Fruit fly (Drosophila melanogaster) whole organism, embryonic: ENCODE results near the gene ast.
A peak's percentile ranks its signal among the peaks of the same experiment; 100 is the strongest.

Experiments
- Abd-B ChIP-seq: fragments of 200-800 bp; sonication (Bioruptor generic); optimal IDR thresholded peaks from 2 replicates; lab custom pipeline; 2018; ENCODE audit warnings: missing biosample characterization, mild to moderate bottlenecking, missing genetic modification characterization, moderate library complexity
- B-H2 ChIP-seq: fragments of 200-800 bp; sonication (Bioruptor generic); optimal IDR thresholded peaks from 2 replicates; lab custom pipeline; 2018; ENCODE audit warnings: missing biosample characterization, mild to moderate bottlenecking, missing genetic modification characterization
- CG10543 ChIP-seq: fragments of 200-800 bp; sonication (Bioruptor generic); optimal IDR thresholded peaks from 3 replicates; lab custom pipeline; 2017; ENCODE audit warnings: missing biosample characterization, mild to moderate bottlenecking, missing genetic modification characterization, moderate library complexity
- CG11247 ChIP-seq: fragments of 200-800 bp; sonication (Bioruptor generic); IDR thresholded peaks from 2 replicates; pipeline ENCODE4 v1.3.6; 2022; ENCODE audit warnings: missing biosample characterization, missing genetic modification characterization
- CG12104 ChIP-seq: fragments of 200-800 bp; sonication (Bioruptor generic); optimal IDR thresholded peaks from 3 replicates; lab custom pipeline; 2016; ENCODE audit warnings: missing biosample characterization, missing genetic modification characterization
- CG14050 ChIP-seq: fragments of 200-800 bp; sonication (Bioruptor generic); IDR thresholded peaks from 3 replicates; pipeline ENCODE4 v1.3.6; 2022; ENCODE audit warnings: missing biosample characterization, missing genetic modification characterization
- CG14667 ChIP-seq: fragments of 200-800 bp; sonication (Bioruptor generic); IDR thresholded peaks from 2 replicates; pipeline ENCODE4 v1.3.6; 2022; ENCODE audit warnings: missing biosample characterization, missing genetic modification characterization
- CG15269 ChIP-seq: fragments of 200-800 bp; sonication (Bioruptor generic); optimal IDR thresholded peaks from 2 replicates; lab custom pipeline; 2018; ENCODE audit warnings: missing biosample characterization, mild to moderate bottlenecking, missing genetic modification characterization, moderate library complexity
- CG17612 ChIP-seq: fragments of 200-800 bp; sonication (Bioruptor generic); IDR thresholded peaks from 2 replicates; pipeline ENCODE4 v1.3.6; 2022; ENCODE audit warnings: missing biosample characterization, missing genetic modification characterization
- CG17829 ChIP-seq: fragments of 200-800 bp; optimal IDR thresholded peaks from 2 replicates; lab custom pipeline; 2019; ENCODE audit warnings: missing biosample characterization, mild to moderate bottlenecking, missing genetic modification characterization, moderate library complexity
- CG1832 ChIP-seq: fragments of 200-800 bp; sonication (Bioruptor generic); optimal IDR thresholded peaks from 2 replicates; lab custom pipeline; 2017; ENCODE audit warnings: missing biosample characterization, mild to moderate bottlenecking, missing genetic modification characterization, inconsistent platforms
- CG18764 ChIP-seq: fragments of 200-800 bp; sonication (Bioruptor generic); optimal IDR thresholded peaks from 3 replicates; lab custom pipeline; 2016; ENCODE audit warnings: missing biosample characterization, missing genetic modification characterization
- CG2712 ChIP-seq: fragments of 200-800 bp; optimal IDR thresholded peaks from 3 replicates; lab custom pipeline; 2019; ENCODE audit warnings: missing biosample characterization, mild to moderate bottlenecking, missing genetic modification characterization, moderate library complexity
- CG3065 ChIP-seq: fragments of 200-800 bp; sonication (Bioruptor generic); optimal IDR thresholded peaks from 2 replicates; lab custom pipeline; 2016; ENCODE audit warnings: missing biosample characterization, missing genetic modification characterization
- CG32772 ChIP-seq: fragments of 200-800 bp; sonication (Bioruptor generic); IDR thresholded peaks from 2 replicates; pipeline ENCODE4 v1.3.6; 2022; ENCODE audit warnings: missing biosample characterization, missing genetic modification characterization
- CG33557 ChIP-seq: fragments of 200-800 bp; sonication (Bioruptor generic); optimal IDR thresholded peaks from 2 replicates; lab custom pipeline; 2019; ENCODE audit warnings: missing biosample characterization, mild to moderate bottlenecking, missing genetic modification characterization, moderate library complexity
- CG34376 ChIP-seq: fragments of 200-800 bp; sonication (Bioruptor generic); optimal IDR thresholded peaks from 2 replicates; lab custom pipeline; 2018; ENCODE audit warnings: missing biosample characterization, mild to moderate bottlenecking, missing genetic modification characterization
- CG7987 ChIP-seq: fragments of 200-800 bp; sonication (Bioruptor generic); optimal IDR thresholded peaks from 2 replicates; lab custom pipeline; 2018; ENCODE audit warnings: missing biosample characterization, mild to moderate bottlenecking, missing genetic modification characterization, moderate library complexity
- CG9797 ChIP-seq: fragments of 200-800 bp; sonication (Bioruptor generic); optimal IDR thresholded peaks from 3 replicates; lab custom pipeline; 2018; ENCODE audit warnings: missing biosample characterization, mild to moderate bottlenecking, missing genetic modification characterization
- Camta ChIP-seq: fragments of 200-800 bp; sonication (Bioruptor generic); optimal IDR thresholded peaks from 2 replicates; lab custom pipeline; 2016; ENCODE audit warnings: missing biosample characterization, missing genetic modification characterization
- Chrac-16 ChIP-seq: fragments of 200-800 bp; sonication (Bioruptor generic); optimal IDR thresholded peaks from 3 replicates; lab custom pipeline; 2016; ENCODE audit warnings: missing biosample characterization, missing genetic modification characterization
- CoRest ChIP-seq: fragments of 200-800 bp; sonication (Bioruptor generic); optimal IDR thresholded peaks from 3 replicates; lab custom pipeline; 2018; ENCODE audit warnings: missing biosample characterization, mild to moderate bottlenecking, missing genetic modification characterization, moderate library complexity
- D19B ChIP-seq: fragments of 200-800 bp; sonication (Bioruptor generic); optimal IDR thresholded peaks from 2 replicates; lab custom pipeline; 2017; ENCODE audit warnings: missing biosample characterization, mild to moderate bottlenecking, missing genetic modification characterization
- Dll ChIP-seq: fragments of 200-800 bp; sonication (Bioruptor generic); IDR thresholded peaks from 4 replicates; pipeline ENCODE4 v1.3.6; 2022; ENCODE audit warnings: missing biosample characterization, missing genetic modification characterization; ENCODE audit not compliant: partially characterized antibody
- E2f1 ChIP-seq: fragments of 200-800 bp; sonication (Bioruptor generic); IDR thresholded peaks from 2 replicates; pipeline ENCODE4 v1.3.6; 2022; ENCODE audit warnings: missing biosample characterization, missing genetic modification characterization
- Ets65A ChIP-seq: fragments of 200-800 bp; sonication (Bioruptor generic); peaks from one replicate; lab custom pipeline; 2016; ENCODE audit warnings: missing biosample characterization, missing genetic modification characterization
- Nf-YB ChIP-seq: fragments of 200-800 bp; sonication (Bioruptor generic); optimal IDR thresholded peaks from 3 replicates; lab custom pipeline; 2019; ENCODE audit warnings: missing biosample characterization, mild to moderate bottlenecking, missing genetic modification characterization, moderate library complexity
- Oaz ChIP-seq: fragments of 200-800 bp; sonication (Bioruptor generic); IDR thresholded peaks from 2 replicates; pipeline ENCODE4 v1.3.6; 2022; ENCODE audit warnings: missing biosample characterization, missing genetic modification characterization
- Pdp1 ChIP-seq, 2 experiments: fragments of 200-800 bp; sonication (Bioruptor generic); optimal IDR thresholded peaks; 3 replicates each; lab custom pipeline; 2016; ENCODE audit warnings: missing biosample characterization in 2 of 2, missing genetic modification characterization in 2 of 2, mild to moderate bottlenecking in 1 of 2, moderate library complexity in 1 of 2
- Rfx ChIP-seq: fragments of 200-800 bp; sonication (Bioruptor generic); IDR thresholded peaks from 2 replicates; pipeline ENCODE4 v1.3.6; 2022; ENCODE audit warnings: missing biosample characterization, missing genetic modification characterization
- Spps ChIP-seq: fragments of 200-800 bp; sonication (Bioruptor generic); optimal IDR thresholded peaks from 2 replicates; lab custom pipeline; 2018; ENCODE audit warnings: missing biosample characterization, mild to moderate bottlenecking, missing genetic modification characterization
- ab ChIP-seq: fragments of 200-800 bp; sonication (Bioruptor generic); optimal IDR thresholded peaks from 2 replicates; lab custom pipeline; 2016; ENCODE audit warnings: missing biosample characterization, missing genetic modification characterization
- bowl ChIP-seq: fragments of 200-800 bp; sonication (Bioruptor generic); IDR thresholded peaks from 2 replicates; pipeline ENCODE4 v1.3.6; 2022; ENCODE audit warnings: missing biosample characterization, missing genetic modification characterization
- chm ChIP-seq: fragments of 200-800 bp; sonication (Bioruptor generic); IDR thresholded peaks from 2 replicates; pipeline ENCODE4 v1.3.6; 2022; ENCODE audit warnings: missing biosample characterization, missing genetic modification characterization
- crp ChIP-seq, 2 experiments: fragments of 200-800 bp; sonication (Bioruptor generic); optimal IDR thresholded peaks; 2 replicates in 1 of 2; 3 replicates in 1 of 2; lab custom pipeline; 2017; ENCODE audit warnings: missing biosample characterization in 2 of 2, missing genetic modification characterization in 2 of 2, mild to moderate bottlenecking in 1 of 2, moderate library complexity in 1 of 2
- da ChIP-seq: fragments of 200-800 bp; sonication (Bioruptor generic); optimal IDR thresholded peaks from 2 replicates; lab custom pipeline; 2016; ENCODE audit warnings: missing biosample characterization, missing genetic modification characterization
- en ChIP-seq: fragments of 200-800 bp; sonication (Bioruptor generic); optimal IDR thresholded peaks from 2 replicates; lab custom pipeline; 2016; ENCODE audit warnings: missing biosample characterization, missing genetic modification characterization
- fd64A ChIP-seq: fragments of 200-800 bp; sonication (Bioruptor generic); optimal IDR thresholded peaks from 3 replicates; lab custom pipeline; 2018; ENCODE audit warnings: missing biosample characterization, mild to moderate bottlenecking, missing genetic modification characterization
- gro ChIP-seq: fragments of 200-800 bp; sonication (Bioruptor generic); optimal IDR thresholded peaks from 2 replicates; lab custom pipeline; 2016; ENCODE audit warnings: missing biosample characterization, missing genetic modification characterization
- gsb-n ChIP-seq: fragments of 200-800 bp; sonication (Bioruptor generic); optimal IDR thresholded peaks from 3 replicates; lab custom pipeline; 2018; ENCODE audit warnings: missing biosample characterization, mild to moderate bottlenecking, missing genetic modification characterization
- lola ChIP-seq, 3 experiments: fragments of >200 bp in 2 of 3; fragments of 200-800 bp in 1 of 3; sonication (Bioruptor generic) in 1 of 3; optimal IDR thresholded peaks; 2 replicates each; lab custom pipeline; 2017 to 2019; ENCODE audit warnings: missing biosample characterization in 3 of 3, missing genetic modification characterization in 3 of 3, mild to moderate bottlenecking in 1 of 3, moderate library complexity in 1 of 3
- mam ChIP-seq: fragments of 200-800 bp; sonication (Bioruptor generic); optimal IDR thresholded peaks from 3 replicates; lab custom pipeline; 2016; ENCODE audit warnings: missing biosample characterization, missing genetic modification characterization
- peb ChIP-seq: fragments of 200-800 bp; sonication (Bioruptor generic); IDR thresholded peaks from 2 replicates; pipeline ENCODE4 v1.3.6; 2022; ENCODE audit warnings: missing biosample characterization, missing genetic modification characterization
- pfk ChIP-seq: fragments of 200-800 bp; sonication (Bioruptor generic); optimal IDR thresholded peaks from 2 replicates; lab custom pipeline; 2018; ENCODE audit warnings: missing biosample characterization, mild to moderate bottlenecking, missing genetic modification characterization, moderate library complexity
- pnt ChIP-seq: fragments of 200-800 bp; sonication (Bioruptor generic); optimal IDR thresholded peaks from 3 replicates; lab custom pipeline; 2016; ENCODE audit warnings: missing biosample characterization, missing genetic modification characterization
- pros ChIP-seq: fragments of 200-800 bp; sonication (Bioruptor generic); optimal IDR thresholded peaks from 3 replicates; lab custom pipeline; 2019; ENCODE audit warnings: missing biosample characterization, mild to moderate bottlenecking, missing genetic modification characterization, moderate library complexity
- sd ChIP-seq: fragments of 200-800 bp; sonication (Bioruptor generic); optimal IDR thresholded peaks from 3 replicates; lab custom pipeline; 2018; ENCODE audit warnings: missing biosample characterization, mild to moderate bottlenecking, missing genetic modification characterization, moderate library complexity
- stwl ChIP-seq: fragments of 200-800 bp; sonication (Bioruptor generic); optimal IDR thresholded peaks from 3 replicates; lab custom pipeline; 2018; ENCODE audit warnings: missing biosample characterization, mild to moderate bottlenecking, missing genetic modification characterization, moderate library complexity
- tio ChIP-seq: fragments of 200-800 bp; sonication (Bioruptor generic); optimal IDR thresholded peaks from 2 replicates; lab custom pipeline; 2017; ENCODE audit warnings: missing biosample characterization, missing genetic modification characterization, inconsistent platforms
- zfh1 ChIP-seq: fragments of 200-800 bp; sonication (Bioruptor generic); IDR thresholded peaks from 3 replicates; pipeline ENCODE4 v1.3.6; 2022; ENCODE audit warnings: missing biosample characterization, missing genetic modification characterization

ast gene

dm6 chr2L:1108029-1108688 lies 30.4 kb downstream of the ast start, which contains the start of the genes PolrMT and CG14339 (continued):
- TF ChIP-seq Ets65A (GFP tag; lab: Kevin White, UChicago) (peak; percentile 76), sd (no peak), D19B (no peak), zfh1 (GFP tag; lab: Robert Waterston, UW) (0 out of 3 replicates have a peak, but pooled peaks have one; percentile 29), Spps (tag; lab: Kevin White, UChicago) (no peak), CG34376 (GFP tag; lab: Kevin White, UChicago) (peak; percentile 10), chm (GFP tag; lab: Robert Waterston, UW) (no peak), CG3065 (no peak), CG9797 (peak; percentile 40), CG14050 (GFP tag; lab: Robert Waterston, UW) (no peak), CG18764 (GFP tag; lab: Kevin White, UChicago) (no peak), E2f1 (GFP tag; lab: Robert Waterston, UW) (0 out of 2 replicates have a peak, but pooled peaks have one; percentile 18), CG14667 (GFP tag; lab: Robert Waterston, UW) (no peak), Nf-YB (GFP tag; lab: Kevin White, UChicago) (no peak), CG1832 (GFP tag; lab: Kevin White, UChicago) (no peak), da (GFP tag; lab: Kevin White, UChicago) (no peak), CG7987 (peak; percentile 8), Chrac-16 (GFP tag; lab: Kevin White, UChicago) (peak; percentile 37), mam (GFP tag; lab: Kevin White, UChicago) (peak; percentile 51), stwl (tag; lab: Kevin White, UChicago) (peak; percentile 37), Rfx (GFP tag; lab: Robert Waterston, UW) (no peak), CG17829 (tag; lab: Kevin White, UChicago) (peak; percentile 35), CG2712 (no peak), CG11247 (GFP tag; lab: Robert Waterston, UW) (no peak), gro (GFP tag; lab: Kevin White, UChicago) (no peak), en (GFP tag; lab: Kevin White, UChicago) (no peak), Camta (GFP tag; lab: Kevin White, UChicago) (no peak), CG17612 (no peak), pnt (GFP tag; lab: Kevin White, UChicago) (no peak), B-H2 (GFP tag; lab: Kevin White, UChicago) (no peak), CG15269 (tag; lab: Kevin White, UChicago) (no peak), gsb-n (tag; lab: Kevin White, UChicago) (no peak), Abd-B (peak; percentile 41), crp (GFP tag; optimal IDR thresholded peaks at IDR 0.05; lab: Kevin White, UChicago) (peak; percentile 96 to 99), Oaz (GFP tag; lab: Robert Waterston, UW) (no peak), ab (no peak), CoRest (tag; lab: Kevin White, UChicago) (peak; percentile 63), pfk (GFP tag; lab: Kevin White, UChicago) (no peak), Dll (GFP tag; lab: Robert Waterston, UW) (0 out of 4 replicates have a peak, but pooled peaks have one; percentile 31), peb (GFP tag; lab: Robert Waterston, UW) (no peak), fd64A (GFP tag; lab: Kevin White, UChicago) (no peak), CG32772 (GFP tag; lab: Robert Waterston, UW) (no peak), CG10543 (GFP tag; lab: Kevin White, UChicago) (peak; percentile 43), lola (GFP tag; optimal IDR thresholded peaks at IDR 0.05; lab: Kevin White, UChicago) (no peak), pros (no peak), CG12104 (GFP tag; lab: Kevin White, UChicago) (no peak), CG33557 (GFP tag; lab: Kevin White, UChicago) (peak; percentile 4), tio (GFP tag; lab: Kevin White, UChicago) (no peak), Pdp1 (GFP tag; optimal IDR thresholded peaks at IDR 0.05; lab: Kevin White, UChicago) (peak in 1 of 2 experiments; percentile 100), bowl (GFP tag; lab: Robert Waterston, UW) (no peak)
